Fruit fly (Drosophila melanogaster) whole organism, wandering third instar larva: ENCODE data around the gene jim.

ENCODE experiments used
- CrebA ChIP-seq: fragments of 200-800 bp; sonication (Bioruptor generic); optimal IDR thresholded peaks from 2 replicates; lab custom pipeline; 2016; ENCODE audit warnings: missing biosample characterization, mild to moderate bottlenecking, missing genetic modification characterization, borderline replicate concordance
- pan ChIP-seq: fragments of >200 bp; optimal IDR thresholded peaks from 2 replicates; lab custom pipeline; 2017
- sv ChIP-seq: fragments of 200-800 bp; sonication (Bioruptor generic); optimal IDR thresholded peaks from 3 replicates; lab custom pipeline; 2016; ENCODE audit warnings: missing biosample characterization, missing genetic modification characterization

DNA sequence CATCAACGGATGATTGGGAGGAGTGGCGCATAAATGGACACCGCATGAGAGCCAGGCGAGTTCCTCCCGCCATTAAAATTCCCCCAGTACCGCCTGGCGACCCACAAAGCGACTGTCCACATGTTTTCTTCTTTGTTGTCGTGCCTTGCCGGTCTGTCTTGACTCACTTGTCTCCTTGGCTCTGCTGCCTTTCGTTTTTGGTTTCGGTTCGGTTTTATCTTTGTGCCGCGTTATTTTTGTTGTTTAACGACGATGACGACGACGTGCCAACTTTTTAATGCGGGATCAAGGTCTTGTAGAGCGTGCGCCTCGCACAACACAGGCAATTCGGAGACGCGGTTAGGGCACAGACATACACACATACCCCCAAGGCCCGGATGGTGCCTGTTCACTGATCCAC lies 33.0 kb downstream of the jim start:
- no peak for TF ChIP-seq sv (GFP tag; lab: Kevin White, UChicago)
- no peak for TF ChIP-seq CrebA
- TF ChIP-seq pan (lab: Kevin White, UChicago), result no peak
